Worm (Caenorhabditis elegans): Measurements from ENCODE around the gene rpn-13.

rpn-13 gene

DNA sequence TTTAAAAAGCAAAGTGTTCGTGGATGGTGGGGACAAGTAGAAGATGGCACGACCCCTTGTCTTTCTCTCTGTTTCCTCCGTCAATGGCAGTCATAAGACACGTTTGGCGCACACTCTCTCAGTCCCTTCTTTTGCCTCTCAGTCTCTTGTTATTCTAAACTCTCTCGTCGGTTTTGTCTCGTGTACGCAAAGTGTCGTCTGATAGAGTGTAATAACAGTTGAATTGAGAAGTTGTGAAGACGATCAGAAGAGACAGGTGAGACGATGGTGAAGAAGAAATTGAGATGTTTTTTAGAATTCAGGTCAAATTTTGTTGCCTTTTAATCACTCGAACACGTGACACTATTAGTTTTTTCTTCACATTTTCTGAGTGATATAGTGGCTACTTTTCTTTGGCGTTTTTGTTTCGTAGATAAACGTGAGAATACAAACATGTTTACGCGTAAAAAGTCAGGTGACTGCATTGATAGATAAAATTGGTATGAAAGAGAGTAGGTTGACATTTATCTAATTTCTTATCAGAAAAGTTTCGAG lies 38.5 kb downstream of the rpn-13 start, which contains the start of gene F47D12.9 (continued):
- TF ChIP-seq set-16 (GFP tag; IDR thresholded peaks at IDR 0.05) (peak; percentile 18; the same call in 1 of the 2 replicates), Y75B8A.6 (GFP tag; IDR thresholded peaks at IDR 0.05) (no peak), lir-3 (tag; optimal IDR thresholded peaks at IDR 0.05) (no peak), nhr-28 (tag; optimal IDR thresholded peaks at IDR 0.05) (peak; percentile 84), egl-43 (GFP tag; IDR thresholded peaks at IDR 0.05) (peak; percentile 56; the same call in 1 of the 2 replicates), dve-1 (tag; optimal IDR thresholded peaks at IDR 0.05; ENCODE audit: insufficient read depth) (peak; percentile 83), daf-16 (GFP tag; optimal IDR thresholded peaks at IDR 0.05) (peak; percentile 73 to 93), daf-16 (tag; optimal IDR thresholded peaks at IDR 0.05) (peak; percentile 92), gei-8 (GFP tag; optimal IDR thresholded peaks at IDR 0.05) (peak; percentile 32), nhr-76 (tag; optimal IDR thresholded peaks at IDR 0.05) (no peak), pqm-1 (tag; optimal IDR thresholded peaks at IDR 0.05) (peak; percentile 45), mep-1 (tag; optimal IDR thresholded peaks at IDR 0.05) (peak; percentile 81), Y105C5A.15 (GFP tag; IDR thresholded peaks at IDR 0.05) (0 out of 2 replicates have a peak, but pooled peaks have one; percentile 7), zip-2 (tag; optimal IDR thresholded peaks at IDR 0.05) (peak; percentile 12), D1046.2 (GFP tag; IDR thresholded peaks at IDR 0.05) (no peak), F10B5.3 (tag; optimal IDR thresholded peaks at IDR 0.05) (no peak), php-3 (GFP tag; IDR thresholded peaks at IDR 0.05) (peak; percentile 82), jun-1 (tag; optimal IDR thresholded peaks at IDR 0.05) (peak; percentile 12), mxl-2 (GFP tag; conservative IDR thresholded peaks at IDR 0.05) (no peak), nhr-41 (GFP tag; IDR thresholded peaks at IDR 0.05) (no peak), hif-1 (tag; optimal IDR thresholded peaks at IDR 0.05) (peak in 1 of 2 experiments; percentile 74), lin-39 (tag; optimal IDR thresholded peaks at IDR 0.05) (no peak), aha-1 (tag) (no peak), dmd-9 (GFP tag; IDR thresholded peaks at IDR 0.05) (0 out of 2 replicates have a peak, but pooled peaks have one; percentile 19), ztf-7 (tag; optimal IDR thresholded peaks at IDR 0.05) (peak; percentile 4), dpl-1 (GFP tag; optimal IDR thresholded peaks at IDR 0.05) (peak; percentile 51), ceh-82 (tag; optimal IDR thresholded peaks at IDR 0.05) (no peak), lin-13 (GFP tag; optimal IDR thresholded peaks at IDR 0.05) (peak; percentile 71), unc-130 (GFP tag; optimal IDR thresholded peaks at IDR 0.05) (no peak), cey-2 (tag; optimal IDR thresholded peaks at IDR 0.05; ENCODE audit: borderline replicate concordance, insufficient read depth) (peak; percentile 11), dmd-6 (GFP tag; IDR thresholded peaks at IDR 0.05) (peak; percentile 73; the same call in 1 of the 2 replicates), lsy-2 (tag; optimal IDR thresholded peaks at IDR 0.05) (peak; percentile 59 to 84), nhr-42 (GFP tag; IDR thresholded peaks at IDR 0.05) (no peak), skn-1 (tag; optimal IDR thresholded peaks at IDR 0.05) (no peak), lin-1 (GFP tag; IDR thresholded peaks at IDR 0.05) (no peak), zfp-3 (GFP tag; conservative IDR thresholded peaks at IDR 0.05) (0 out of 2 replicates have a peak, but pooled peaks have one; percentile 5), F26F4.8 (GFP tag; conservative IDR thresholded peaks at IDR 0.05) (no peak), ceh-32 (tag; optimal IDR thresholded peaks at IDR 0.05; ENCODE audit: poor library complexity) (no peak), F44E2.7 (GFP tag; IDR thresholded peaks at IDR 0.05) (no peak)

DNA sequence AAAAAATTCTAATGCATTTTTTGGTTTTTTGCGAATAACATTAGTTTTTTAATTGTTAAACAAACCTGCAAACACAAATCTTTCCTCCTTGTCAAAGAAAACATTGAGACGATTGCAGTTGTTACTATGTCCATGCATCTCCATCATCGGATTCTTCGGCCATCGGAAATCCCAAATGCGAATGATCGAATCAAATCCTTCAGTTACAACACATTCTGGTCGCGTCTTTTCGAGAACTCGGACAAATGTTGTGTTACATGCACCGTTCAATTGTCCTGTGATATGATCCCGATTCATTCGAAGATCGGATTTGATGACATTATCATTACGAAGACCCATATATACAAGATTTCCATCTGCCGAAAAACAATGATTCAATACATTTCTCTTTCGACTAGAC lies 41.4 kb downstream of the rpn-13 start:
- TF ChIP-seq nhr-28 (tag; optimal IDR thresholded peaks at IDR 0.05) (no peak), Y48G9A.11 (GFP tag; IDR thresholded peaks at IDR 0.05) (no peak), aha-1 (tag) (peak; percentile 98), nhr-42 (GFP tag; IDR thresholded peaks at IDR 0.05) (no peak), ama-1 (optimal IDR thresholded peaks at IDR 0.05) (peak; percentile 5), ztf-7 (tag; optimal IDR thresholded peaks at IDR 0.05) (no peak)
